Worm (Caenorhabditis elegans) whole organism, L4/young adult: Measurements from ENCODE around the gene spe-6.

ENCODE experiments used
- W03F9.2 ChIP-seq: fragments of 150-350 bp; optimal IDR thresholded peaks from 2 replicates; lab custom pipeline; 2014; ENCODE audit warnings: missing biosample characterization, missing genetic modification characterization
- dao-5 ChIP-seq: sonication (generic microtip); optimal IDR thresholded peaks from 2 replicates; lab custom pipeline; 2016; ENCODE audit warnings: missing genotype, missing genetic modification characterization, moderate library complexity, missing compliant biosample characterization
- him-1 ChIP-seq: sonication (generic microtip); optimal IDR thresholded peaks from 2 replicates; lab custom pipeline; 2016; ENCODE audit warnings: missing genotype, missing genetic modification reagents, missing genetic modification characterization, missing compliant biosample characterization

Gene spe-6

DNA sequence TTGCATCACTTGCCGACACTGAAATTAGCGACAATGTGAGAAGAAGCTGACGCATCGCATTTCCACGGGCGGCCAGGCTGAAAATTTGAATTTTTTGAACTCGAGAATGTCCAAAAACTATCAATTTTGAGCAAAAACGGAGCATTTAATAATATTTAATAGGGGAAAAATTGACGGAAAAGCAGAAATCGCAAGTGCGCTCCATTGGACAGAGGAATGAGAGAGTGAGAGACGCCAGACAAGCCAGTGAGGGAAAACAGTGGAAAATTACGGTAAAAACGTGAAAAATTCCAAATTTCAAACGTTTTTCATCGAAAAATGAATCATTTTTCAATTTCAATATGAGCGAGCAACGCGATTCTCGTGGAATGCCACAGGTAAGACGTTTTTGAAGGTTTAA, at the start of gene spe-6, which contains the start of gene Y66D12A.21:
spe-6 (plus strand) TSS at position 276 of the 400 bp plus-strand sequence.
Y66D12A.21 (minus strand) TSS at position 90 of the 400 bp plus-strand sequence.
- TF ChIP-seq dao-5 (tag; lab: Kevin White, UChicago), result no peak
- TF ChIP-seq W03F9.2, result no peak

DNA sequence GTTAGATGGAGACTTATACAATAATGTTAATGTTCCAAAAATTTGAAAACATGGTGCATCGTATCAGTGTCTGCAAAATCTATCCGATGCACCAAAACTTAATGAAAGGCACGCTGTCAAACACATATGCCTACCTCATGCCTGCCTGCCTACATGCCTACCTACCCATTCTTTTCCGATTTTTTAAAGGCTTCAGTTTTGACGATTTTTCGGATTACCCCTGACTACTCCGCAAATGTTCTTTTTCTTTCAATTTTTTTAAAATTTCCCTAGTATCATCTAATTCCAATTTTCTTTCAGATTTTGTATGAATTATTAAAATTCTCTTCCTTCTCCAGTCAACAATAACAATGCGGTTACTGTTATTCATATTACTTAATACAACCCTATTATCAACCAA, 48.7 kb upstream of the spe-6 start, which contains the start of gene plr-1:
plr-1 (plus strand) TSS at position 301 of the 400 bp plus-strand sequence.
- TF ChIP-seq him-1 (tag; lab: Kevin White, UChicago) (no peak), dao-5 (tag; lab: Kevin White, UChicago) (no peak), W03F9.2 (no peak)

DNA sequence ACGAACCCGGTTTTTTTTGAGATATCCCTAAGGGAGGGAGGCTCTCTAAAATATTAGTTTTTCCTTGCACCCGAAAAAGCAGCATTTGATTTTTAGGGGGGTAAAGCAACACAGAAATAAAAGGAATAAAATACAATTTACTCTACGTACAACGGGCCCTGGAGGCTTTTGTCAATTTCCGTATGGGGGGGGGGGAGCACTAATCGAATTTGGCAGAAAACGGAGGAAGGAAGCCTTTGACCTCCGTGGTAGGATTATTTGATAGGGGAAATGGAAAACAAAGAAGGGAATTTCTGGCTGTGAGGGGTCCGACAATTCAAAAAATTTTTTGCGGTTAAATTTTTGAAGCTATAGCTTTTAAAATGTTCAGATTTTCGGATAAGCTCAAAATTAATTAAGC, 47.4 kb upstream of the spe-6 start:
- TF ChIP-seq dao-5 (tag; lab: Kevin White, UChicago) (no peak), him-1 (tag; lab: Kevin White, UChicago) (no peak), W03F9.2 (no peak)

ce11 chrIII:11459041-11459440, 46.2 kb upstream of the spe-6 start:
- TF ChIP-seq dao-5 (tag; lab: Kevin White, UChicago), result no peak

DNA sequence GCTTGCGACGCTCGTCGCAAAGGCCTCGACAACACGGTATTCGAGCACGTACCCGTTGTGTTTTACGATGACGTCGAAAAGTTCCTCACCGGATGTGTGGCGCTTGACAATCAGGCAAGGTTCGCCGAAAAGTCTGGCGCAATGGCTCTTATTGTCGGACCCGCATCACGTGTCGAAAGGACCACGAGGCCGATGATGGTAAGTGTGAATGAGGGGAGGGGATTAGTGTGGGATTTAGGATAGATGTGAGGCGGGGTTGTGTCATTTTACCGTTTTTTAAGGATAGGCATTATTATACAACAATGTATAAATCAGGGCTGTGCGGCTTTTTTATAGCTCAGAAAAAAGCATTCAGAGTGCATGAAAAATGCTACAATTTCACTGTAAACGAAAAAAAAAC, 45.5 kb upstream of the spe-6 start:
- TF ChIP-seq W03F9.2 (no peak), dao-5 (tag; lab: Kevin White, UChicago) (no peak), him-1 (tag; lab: Kevin White, UChicago) (no peak)

DNA sequence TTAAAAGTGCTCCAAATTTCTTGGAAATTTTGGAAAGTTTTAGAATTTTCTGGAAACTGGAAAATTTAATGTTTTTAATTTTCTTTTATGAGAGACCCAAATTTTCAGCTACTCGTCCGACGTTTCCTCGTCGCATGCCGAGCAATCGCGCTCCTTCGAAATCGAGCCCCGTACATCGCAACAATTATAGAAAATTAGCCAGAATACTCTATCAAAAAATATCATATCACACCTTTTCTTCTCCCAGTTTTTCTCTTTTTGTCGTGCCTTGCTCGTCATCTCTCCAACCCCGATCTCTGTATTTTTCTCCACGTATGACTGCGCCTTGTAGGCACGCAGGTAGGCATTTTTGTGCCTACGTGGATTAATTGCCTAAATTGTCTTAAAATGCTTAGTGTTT, 43.0 kb upstream of the spe-6 start:
- TF ChIP-seq him-1 (tag; lab: Kevin White, UChicago), result no peak

ce11 chrIII:11463726-11464125, 41.6 kb upstream of the spe-6 start:
- TF ChIP-seq him-1 (tag; lab: Kevin White, UChicago) (no peak), W03F9.2 (no peak), dao-5 (tag; lab: Kevin White, UChicago) (no peak)

DNA sequence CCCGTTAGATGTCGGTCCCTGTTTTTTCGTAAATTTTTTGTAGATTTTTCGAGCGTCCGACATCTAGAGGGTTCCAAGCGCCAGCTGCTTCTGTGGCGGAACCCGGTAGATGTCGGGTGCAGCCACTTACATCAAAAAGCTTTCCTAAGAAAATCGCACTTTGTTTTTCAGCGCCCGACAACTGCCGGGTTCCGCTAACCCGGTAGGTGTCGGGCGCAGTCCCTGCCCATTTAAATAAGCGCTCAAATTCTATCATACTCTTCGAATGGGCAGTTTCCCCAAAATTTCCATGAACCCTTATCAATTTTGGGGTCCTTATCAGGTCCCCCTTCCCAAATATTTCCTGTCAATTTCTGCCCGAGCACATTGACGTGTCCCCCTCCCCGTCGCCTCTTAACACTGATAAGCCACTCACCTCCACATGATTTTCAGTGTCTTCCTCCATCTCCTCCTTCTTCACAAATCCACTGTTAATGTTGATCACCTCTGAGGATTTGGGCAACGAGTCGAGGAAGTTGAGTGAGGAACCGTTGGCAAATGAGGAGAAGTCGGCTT, 39.8 kb upstream of the spe-6 start:
- TF ChIP-seq W03F9.2 (no peak), dao-5 (tag; lab: Kevin White, UChicago) (no peak), him-1 (tag; lab: Kevin White, UChicago) (no peak)

ce11 chrIII:11466420-11467188, 38.7 kb upstream of the spe-6 start:
- TF ChIP-seq him-1 (tag; lab: Kevin White, UChicago), result no peak
- TF ChIP-seq W03F9.2, result no peak
- no peak for TF ChIP-seq dao-5 (tag; lab: Kevin White, UChicago)

DNA sequence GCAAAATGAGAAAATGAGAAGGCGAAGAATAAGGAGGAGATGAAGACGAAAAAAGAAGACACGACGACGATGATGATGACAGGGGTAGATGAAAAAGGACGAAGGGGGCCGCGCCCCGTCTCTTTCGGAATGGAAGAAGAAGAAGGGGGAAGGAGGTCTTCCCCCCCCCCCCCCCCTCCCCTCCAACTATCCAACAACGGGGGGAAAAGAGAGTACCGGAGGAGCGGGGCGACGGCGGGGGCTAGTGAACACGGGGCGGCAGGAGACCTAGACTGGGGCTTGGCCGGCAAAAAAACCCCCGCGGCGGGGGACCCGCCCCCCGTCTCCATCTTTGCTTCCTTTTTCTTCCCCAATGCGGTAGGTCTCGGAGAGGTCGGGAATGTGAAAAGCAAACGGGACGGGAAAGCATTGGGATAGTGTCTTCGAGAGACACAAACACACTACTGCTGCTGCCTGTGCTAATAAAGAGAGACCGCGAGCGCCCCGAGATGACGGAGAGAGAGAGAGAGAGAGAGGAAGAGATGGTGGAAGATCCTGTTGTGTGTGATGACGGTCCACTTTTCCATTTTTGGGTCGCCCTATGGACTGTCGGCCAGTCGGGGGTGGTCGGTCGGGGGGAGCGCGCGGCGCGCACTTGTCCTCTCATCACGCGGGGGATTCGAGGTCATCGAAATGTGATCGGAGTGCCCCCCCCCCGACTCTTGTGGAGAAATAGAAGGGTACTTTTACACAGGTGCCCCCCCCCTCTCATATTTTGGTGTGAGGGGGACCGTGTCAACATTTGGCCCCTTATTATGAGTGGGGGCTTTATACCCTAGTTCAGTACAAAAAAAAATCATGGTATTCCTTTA, 37.4 kb upstream of the spe-6 start:
- TF ChIP-seq dao-5 (tag; lab: Kevin White, UChicago), result no peak
- TF ChIP-seq him-1 (tag; lab: Kevin White, UChicago), result no peak
- TF ChIP-seq W03F9.2, result no peak

ce11 chrIII:11470311-11470858, 34.9 kb upstream of the spe-6 start, which contains the start of gene bed-2:
Gene bed-2 (minus strand): TSS chrIII:11470808.
- TF ChIP-seq dao-5 (tag; lab: Kevin White, UChicago) (no peak), him-1 (tag; lab: Kevin White, UChicago) (no peak), W03F9.2 (no peak)

ce11 chrIII:11471336-11471735, 34.0 kb upstream of the spe-6 start:
- no peak for TF ChIP-seq W03F9.2
- TF ChIP-seq him-1 (tag; lab: Kevin White, UChicago), result no peak
- TF ChIP-seq dao-5 (tag; lab: Kevin White, UChicago), result no peak

ce11 chrIII:11472861-11473260, 32.4 kb upstream of the spe-6 start:
- TF ChIP-seq dao-5 (tag; lab: Kevin White, UChicago) (no peak), him-1 (tag; lab: Kevin White, UChicago) (no peak), W03F9.2 (no peak)
